Worm (Caenorhabditis elegans): Measurements from ENCODE around the gene hpo-36.

DNA sequence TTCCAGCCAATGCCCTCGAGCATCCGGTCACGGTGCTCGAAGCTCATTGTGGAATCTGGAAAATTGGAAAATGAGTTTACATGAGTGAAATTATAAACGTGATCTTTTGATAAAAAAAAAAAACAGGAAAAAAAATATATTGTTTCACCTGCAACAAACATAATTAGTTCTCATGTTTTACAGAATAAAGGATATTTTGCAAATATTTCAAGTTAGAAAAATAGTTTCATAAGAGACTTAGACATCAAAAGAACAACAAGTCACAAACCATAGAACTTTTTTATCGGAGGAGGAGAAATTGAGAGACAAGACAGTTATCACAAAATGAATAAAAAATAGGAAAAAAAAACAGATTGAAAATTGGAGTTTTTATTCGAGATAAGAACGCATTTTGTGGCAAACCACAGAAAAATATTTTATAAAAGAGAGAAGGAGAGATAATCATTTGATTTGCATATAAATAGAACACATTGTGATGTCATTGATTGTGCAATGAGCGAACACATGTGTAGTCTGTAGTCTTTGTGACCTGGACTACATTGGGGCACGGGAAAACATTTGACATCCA, 45.0 kb upstream of the hpo-36 start, which contains the start of gene R08F11.1:
- TF ChIP-seq B0310.2 (tag; optimal IDR thresholded peaks at IDR 0.05) = no peak
- no peak for TF ChIP-seq flt-1 (GFP tag; IDR thresholded peaks at IDR 0.05)
- TF ChIP-seq sea-1 (GFP tag; conservative IDR thresholded peaks at IDR 0.05) = no peak
- TF ChIP-seq hnd-1 (tag; optimal IDR thresholded peaks at IDR 0.05) = no peak
- no peak for TF ChIP-seq ama-1 (optimal IDR thresholded peaks at IDR 0.05)
- no peak for TF ChIP-seq tra-4 (tag; optimal IDR thresholded peaks at IDR 0.05)
- no peak for TF ChIP-seq aly-1 (tag; optimal IDR thresholded peaks at IDR 0.05)
- TF ChIP-seq hmg-4 (GFP tag; optimal IDR thresholded peaks at IDR 0.05) = no peak
- no peak for TF ChIP-seq ets-7 (tag; optimal IDR thresholded peaks at IDR 0.05)
- TF ChIP-seq ceh-36 (tag; optimal IDR thresholded peaks at IDR 0.05) = no peak
- no peak for TF ChIP-seq scrt-1 (GFP tag; IDR thresholded peaks at IDR 0.05)
- TF ChIP-seq tbx-37 (GFP tag; conservative IDR thresholded peaks at IDR 0.05) = no peak
- no peak for TF ChIP-seq hmbx-1 (tag; optimal IDR thresholded peaks at IDR 0.05)
- TF ChIP-seq F13C5.2 (tag; optimal IDR thresholded peaks at IDR 0.05) = no peak

All from whole organism, early embryonic.